Fruit fly (Drosophila melanogaster): ENCODE results near the gene pn.

DNA sequence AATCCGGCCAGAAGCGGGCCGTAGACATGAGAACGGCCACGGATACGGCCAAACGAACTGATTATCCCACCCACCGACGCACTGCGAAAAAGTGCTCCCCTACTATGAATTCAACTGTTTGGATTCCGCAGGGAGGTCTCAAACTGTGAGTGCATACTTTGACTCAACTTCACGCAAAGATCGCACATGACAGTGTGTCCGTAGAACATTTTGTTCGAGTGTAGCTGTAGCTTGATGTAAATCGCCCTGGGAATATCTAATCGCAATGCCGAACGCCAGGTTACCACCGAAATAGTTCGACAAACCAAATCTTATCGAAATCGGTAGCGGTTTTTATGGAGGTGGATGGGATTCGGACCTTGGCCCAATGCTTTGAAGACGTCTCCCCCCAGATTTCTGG, 20.0 kb upstream of the pn start:
- TF ChIP-seq CG14711 (tag; optimal IDR thresholded peaks at IDR 0.05) = no peak
- TF ChIP-seq Hr96 (GFP tag; optimal IDR thresholded peaks at IDR 0.05) = no peak
- no peak for TF ChIP-seq kay (GFP tag; ENCODE audit: borderline replicate concordance)
- TF ChIP-seq CG7045 (GFP tag; optimal IDR thresholded peaks at IDR 0.05) = no peak
- no peak for TF ChIP-seq ovo (GFP tag; optimal IDR thresholded peaks at IDR 0.05)
- TF ChIP-seq CG12768 (GFP tag; optimal IDR thresholded peaks at IDR 0.05) = no peak
- TF ChIP-seq Mnt (GFP tag; optimal IDR thresholded peaks at IDR 0.05) = no peak
- no peak for TF ChIP-seq CG5204 (GFP tag; optimal IDR thresholded peaks at IDR 0.05)
- no peak for TF ChIP-seq toe (GFP tag; optimal IDR thresholded peaks at IDR 0.05)
- no peak for TF ChIP-seq tj (GFP tag; optimal IDR thresholded peaks at IDR 0.05)
- no peak for TF ChIP-seq CG1620 (GFP tag; optimal IDR thresholded peaks at IDR 0.05)
- TF ChIP-seq CG33017 (tag; optimal IDR thresholded peaks at IDR 0.05) = no peak
